Fruit fly (Drosophila melanogaster): Measurements from ENCODE around the gene CG9743.

CG9743 gene

DNA sequence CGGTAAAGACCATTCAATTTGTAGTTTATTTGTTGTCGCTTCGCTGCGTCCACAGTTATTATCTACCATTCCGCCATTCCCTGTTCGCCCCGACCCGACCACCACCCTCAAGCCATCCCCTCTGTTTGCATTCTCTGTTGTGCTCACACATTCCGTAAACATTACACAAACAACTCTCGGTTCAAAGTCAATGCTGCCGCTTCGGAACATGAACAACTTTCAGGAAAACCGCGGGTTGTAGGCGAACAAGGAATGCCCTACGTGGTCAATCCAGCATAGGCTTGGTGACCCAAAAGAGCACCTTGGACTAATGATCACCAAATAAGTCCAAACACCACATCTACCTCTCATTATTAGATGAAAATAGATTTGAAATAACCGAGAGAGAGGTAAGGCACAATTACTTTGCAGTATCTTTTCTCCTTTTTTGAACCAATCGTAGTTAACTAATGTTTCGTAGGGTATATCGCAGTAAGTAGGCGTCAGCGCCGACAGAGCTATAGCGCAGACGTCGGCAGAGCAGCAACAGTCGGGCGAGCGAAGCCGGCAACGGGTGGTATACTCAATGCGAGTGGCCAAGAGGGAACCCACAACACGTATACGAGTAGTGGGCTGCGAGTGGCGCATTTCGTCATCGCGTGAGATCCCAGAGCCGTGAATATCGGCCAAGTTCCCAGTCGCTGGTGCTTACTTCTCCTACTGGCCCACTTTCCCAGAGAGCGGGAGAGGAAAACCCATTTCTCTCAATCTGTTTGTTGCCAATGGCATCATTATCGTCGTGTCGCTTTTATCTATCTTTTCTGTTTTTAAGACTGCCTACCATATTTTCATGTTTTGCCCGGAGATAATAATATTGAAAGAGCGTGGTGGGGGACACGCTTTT lies 547 bp upstream of the CG9743 start (continued):
- TF ChIP-seq Lhr (GFP tag; optimal IDR thresholded peaks at IDR 0.05) = peak; percentile 67
- TF ChIP-seq CG2202 (tag; optimal IDR thresholded peaks at IDR 0.05) = peak; percentile 81
- peak; percentile 95 for TF ChIP-seq CG16863 (GFP tag; optimal IDR thresholded peaks at IDR 0.05)
- peak; percentile 74 for TF ChIP-seq CG1529 (GFP tag; optimal IDR thresholded peaks at IDR 0.05)
- no peak for TF ChIP-seq CG7745 (tag; optimal IDR thresholded peaks at IDR 0.05)
- peak; percentile 96 for TF ChIP-seq caup (GFP tag; optimal IDR thresholded peaks at IDR 0.05; ENCODE audit: severe bottlenecking)
- peak; percentile 97 for TF ChIP-seq dmrt99B (tag; optimal IDR thresholded peaks at IDR 0.05)
- peak; percentile 96 for TF ChIP-seq Blimp-1 (GFP tag; optimal IDR thresholded peaks at IDR 0.05)
- TF ChIP-seq jumu (GFP tag; optimal IDR thresholded peaks at IDR 0.05) = peak; percentile 97
- peak; percentile 91 for TF ChIP-seq CG11456 (GFP tag; IDR thresholded peaks at IDR 0.05)
- TF ChIP-seq CG31388 (GFP tag; optimal IDR thresholded peaks at IDR 0.05) = peak; percentile 91
- TF ChIP-seq CG3847 (GFP tag; IDR thresholded peaks at IDR 0.05) = peak; percentile 81
- TF ChIP-seq hb (GFP tag; IDR thresholded peaks at IDR 0.05; ENCODE audit: partially characterized antibody) = no peak
- TF ChIP-seq corto (GFP tag; optimal IDR thresholded peaks at IDR 0.05) = no peak
- peak; percentile 84 for TF ChIP-seq CG8359 (GFP tag; optimal IDR thresholded peaks at IDR 0.05; ENCODE audit: borderline replicate concordance)
- peak; percentile 94 for TF ChIP-seq sob (GFP tag; IDR thresholded peaks at IDR 0.05)
- TF ChIP-seq gem (tag; optimal IDR thresholded peaks at IDR 0.05) = peak; percentile 96
- peak; percentile 97 for TF ChIP-seq scrt (GFP tag; optimal IDR thresholded peaks at IDR 0.05)
- peak; percentile 92 for TF ChIP-seq CG7372 (GFP tag; IDR thresholded peaks at IDR 0.05)
- no peak for TF ChIP-seq tna (GFP tag; IDR thresholded peaks at IDR 0.05; ENCODE audit: partially characterized antibody)
- TF ChIP-seq CG8281 (tag; optimal IDR thresholded peaks at IDR 0.05) = peak; percentile 86
- TF ChIP-seq sr (GFP tag; IDR thresholded peaks at IDR 0.05) = peak; percentile 44; the same call in 2 of the 3 replicates
- peak; percentile 97 for TF ChIP-seq dysf (GFP tag; IDR thresholded peaks at IDR 0.05)
- no peak for TF ChIP-seq vnd (GFP tag; IDR thresholded peaks at IDR 0.05; ENCODE audit: partially characterized antibody)
- TF ChIP-seq CG2678 (tag; optimal IDR thresholded peaks at IDR 0.05) = peak; percentile 98
- TF ChIP-seq CG6683 (GFP tag; optimal IDR thresholded peaks at IDR 0.05) = peak; percentile 93
- peak; percentile 92 for TF ChIP-seq seq (GFP tag; IDR thresholded peaks at IDR 0.05)
- peak; percentile 93 for TF ChIP-seq CG6813 (GFP tag; optimal IDR thresholded peaks at IDR 0.05)
- TF ChIP-seq ap (GFP tag; IDR thresholded peaks at IDR 0.05) = peak; percentile 96
- peak; percentile 90 for TF ChIP-seq CG13424 (tag; optimal IDR thresholded peaks at IDR 0.05)
- peak; percentile 92 for TF ChIP-seq ftz-f1 (GFP tag; optimal IDR thresholded peaks at IDR 0.05)
- peak; percentile 85 for TF ChIP-seq da (GFP tag; optimal IDR thresholded peaks at IDR 0.05)
- peak; percentile 74; the same call in 1 of the 2 replicates for TF ChIP-seq Poxn (GFP tag; IDR thresholded peaks at IDR 0.05)
- TF ChIP-seq CG31365 (tag; optimal IDR thresholded peaks at IDR 0.05) = peak; percentile 89
- peak; percentile 82 for TF ChIP-seq Fer2 (tag; optimal IDR thresholded peaks at IDR 0.05)
- TF ChIP-seq CG3838 (GFP tag; optimal IDR thresholded peaks at IDR 0.05) = peak; percentile 96
- peak; percentile 97 for TF ChIP-seq Dbx (GFP tag; IDR thresholded peaks at IDR 0.05)
- TF ChIP-seq Ets97D (GFP tag; optimal IDR thresholded peaks at IDR 0.05) = peak; percentile 93
- TF ChIP-seq Neu2 (GFP tag; optimal IDR thresholded peaks at IDR 0.05; ENCODE audit: borderline replicate concordance) = peak; percentile 92
- peak; percentile 96 for TF ChIP-seq org-1 (GFP tag; optimal IDR thresholded peaks at IDR 0.05)
- peak; percentile 76 for TF ChIP-seq CG30020 (tag; optimal IDR thresholded peaks at IDR 0.05)
- TF ChIP-seq HLH3B (GFP tag; IDR thresholded peaks at IDR 0.05) = peak; percentile 97
- TF ChIP-seq jigr1 (GFP tag; IDR thresholded peaks at IDR 0.05) = peak; percentile 92
- TF ChIP-seq CG2120 (GFP tag; optimal IDR thresholded peaks at IDR 0.05) = peak; percentile 97
- peak; percentile 95 for TF ChIP-seq vvl (GFP tag; IDR thresholded peaks at IDR 0.05)
- TF ChIP-seq CG1024 (GFP tag; IDR thresholded peaks at IDR 0.05) = peak; percentile 90
- TF ChIP-seq CG30431 (GFP tag; optimal IDR thresholded peaks at IDR 0.05) = peak; percentile 89
- TF ChIP-seq psq (GFP tag; optimal IDR thresholded peaks at IDR 0.05) = peak; percentile 94

Data from whole organism, embryonic.